Fruit fly (Drosophila melanogaster) whole organism, embryonic: ENCODE results near the gene CG12182.

ENCODE experiments used
- Adf1 ChIP-seq: fragments of 200-800 bp; sonication (Bioruptor generic); IDR thresholded peaks from 2 replicates; pipeline ENCODE4 v1.3.6; 2022; ENCODE audit warnings: missing biosample characterization, missing genetic modification characterization
- Antp ChIP-seq: fragments of 200-800 bp; sonication (Bioruptor generic); optimal IDR thresholded peaks from 3 replicates; lab custom pipeline; 2016; ENCODE audit warnings: missing biosample characterization, missing genetic modification characterization
- Atf3 ChIP-seq: fragments of 200-800 bp; sonication (Bioruptor generic); optimal IDR thresholded peaks from 3 replicates; lab custom pipeline; 2016; ENCODE audit warnings: missing biosample characterization, missing genetic modification characterization
- Atf6 ChIP-seq: fragments of 200-800 bp; sonication (Bioruptor generic); IDR thresholded peaks from 2 replicates; pipeline ENCODE4 v1.3.6; 2022; ENCODE audit warnings: missing biosample characterization, missing genetic modification characterization
- BtbVII ChIP-seq: fragments of 200-800 bp; sonication (Bioruptor generic); optimal IDR thresholded peaks from 3 replicates; lab custom pipeline; 2017; ENCODE audit warnings: missing biosample characterization, mild to moderate bottlenecking, missing genetic modification characterization
- CG10462 ChIP-seq: fragments of 200-800 bp; sonication (Bioruptor generic); optimal IDR thresholded peaks from 2 replicates; lab custom pipeline; 2016; ENCODE audit warnings: missing biosample characterization, missing genetic modification characterization
- CG12219 ChIP-seq: fragments of 200-800 bp; sonication (Bioruptor generic); optimal IDR thresholded peaks from 3 replicates; lab custom pipeline; 2018; ENCODE audit warnings: missing biosample characterization, mild to moderate bottlenecking, missing genetic modification characterization
- CG1602 ChIP-seq: fragments of 200-800 bp; sonication (Bioruptor generic); optimal IDR thresholded peaks from 3 replicates; lab custom pipeline; 2016; ENCODE audit warnings: missing biosample characterization, missing genetic modification characterization
- CG17186 ChIP-seq: fragments of 200-800 bp; sonication (Bioruptor generic); optimal IDR thresholded peaks from 3 replicates; lab custom pipeline; 2017; ENCODE audit warnings: missing biosample characterization, missing genetic modification reagents, missing genetic modification characterization
- CG17612 ChIP-seq: fragments of 200-800 bp; sonication (Bioruptor generic); IDR thresholded peaks from 2 replicates; pipeline ENCODE4 v1.3.6; 2022; ENCODE audit warnings: missing biosample characterization, missing genetic modification characterization
- CG2116 ChIP-seq: fragments of 200-800 bp; sonication (Bioruptor generic); optimal IDR thresholded peaks from 3 replicates; lab custom pipeline; 2018; ENCODE audit warnings: missing biosample characterization, mild to moderate bottlenecking, missing genetic modification characterization
- CG2202 ChIP-seq: fragments of 200-800 bp; sonication (Bioruptor generic); optimal IDR thresholded peaks from 2 replicates; lab custom pipeline; 2018; ENCODE audit warnings: missing biosample characterization, mild to moderate bottlenecking, missing genetic modification characterization
- CG2712 ChIP-seq: fragments of 200-800 bp; optimal IDR thresholded peaks from 3 replicates; lab custom pipeline; 2019; ENCODE audit warnings: missing biosample characterization, mild to moderate bottlenecking, missing genetic modification characterization, moderate library complexity
- CG31224 ChIP-seq: fragments of 200-800 bp; sonication (Bioruptor generic); IDR thresholded peaks from 2 replicates; pipeline ENCODE4 v1.3.6; 2022; ENCODE audit warnings: missing biosample characterization, missing genetic modification characterization
- CG31441 ChIP-seq: fragments of 200-800 bp; sonication (Bioruptor generic); IDR thresholded peaks from 2 replicates; pipeline ENCODE4 v1.3.6; 2022; ENCODE audit warnings: missing biosample characterization, missing genetic modification characterization
- CG32772 ChIP-seq: fragments of 200-800 bp; sonication (Bioruptor generic); IDR thresholded peaks from 2 replicates; pipeline ENCODE4 v1.3.6; 2022; ENCODE audit warnings: missing biosample characterization, missing genetic modification characterization
- CG3847 ChIP-seq: fragments of 200-800 bp; sonication (Bioruptor generic); IDR thresholded peaks from 2 replicates; pipeline ENCODE4 v1.3.6; 2022; ENCODE audit warnings: missing biosample characterization, missing genetic modification characterization
- CG4424 ChIP-seq: fragments of 200-800 bp; sonication (Bioruptor generic); optimal IDR thresholded peaks from 3 replicates; lab custom pipeline; 2016; ENCODE audit warnings: missing biosample characterization, missing genetic modification characterization
- CG4707 ChIP-seq: fragments of 200-800 bp; sonication (Bioruptor generic); optimal IDR thresholded peaks from 2 replicates; lab custom pipeline; 2018; ENCODE audit warnings: missing biosample characterization, mild to moderate bottlenecking, missing genetic modification characterization, moderate library complexity
- CG5180 ChIP-seq: fragments of 200-800 bp; sonication (Bioruptor generic); optimal IDR thresholded peaks from 3 replicates; lab custom pipeline; 2017; ENCODE audit warnings: missing biosample characterization, missing genetic modification characterization, mild to moderate bottlenecking, moderate library complexity, missing genetic modification reagents
- CG6765 ChIP-seq: fragments of 200-800 bp; sonication (Bioruptor generic); optimal IDR thresholded peaks from 3 replicates; lab custom pipeline; 2017; ENCODE audit warnings: missing biosample characterization, mild to moderate bottlenecking, missing genetic modification characterization
- CG7271 ChIP-seq: fragments of 200-800 bp; sonication (Bioruptor generic); optimal IDR thresholded peaks from 2 replicates; lab custom pipeline; 2018; ENCODE audit warnings: missing biosample characterization, mild to moderate bottlenecking, missing genetic modification characterization, moderate library complexity
- CG7839 ChIP-seq: fragments of 200-800 bp; sonication (Bioruptor generic); optimal IDR thresholded peaks from 3 replicates; lab custom pipeline; 2018; ENCODE audit warnings: missing biosample characterization, mild to moderate bottlenecking, missing genetic modification characterization, moderate library complexity
- D ChIP-seq, 2 experiments: fragments of 200-800 bp in 1 of 2; fragments of >200 bp in 1 of 2; sonication (Bioruptor generic) in 1 of 2; optimal IDR thresholded peaks; 2 replicates in 1 of 2; 3 replicates in 1 of 2; lab custom pipeline; 2017; ENCODE audit warnings: mild to moderate bottlenecking in 1 of 2, missing biosample characterization in 1 of 2, missing genetic modification characterization in 1 of 2, missing genetic modification reagents in 1 of 2
- Dad ChIP-seq: fragments of 200-800 bp; sonication (Bioruptor generic); optimal IDR thresholded peaks from 3 replicates; lab custom pipeline; 2016; ENCODE audit warnings: missing biosample characterization, missing genetic modification characterization
- Deaf1 ChIP-seq: fragments of 200-800 bp; optimal IDR thresholded peaks from 3 replicates; lab custom pipeline; 2019; ENCODE audit warnings: missing biosample characterization, mild to moderate bottlenecking, missing genetic modification characterization, moderate library complexity
- Ets65A ChIP-seq: fragments of 200-800 bp; sonication (Bioruptor generic); peaks from one replicate; lab custom pipeline; 2016; ENCODE audit warnings: missing biosample characterization, missing genetic modification characterization
- Ets97D ChIP-seq: fragments of 200-800 bp; sonication (Bioruptor generic); optimal IDR thresholded peaks from 3 replicates; lab custom pipeline; 2016; ENCODE audit warnings: missing biosample characterization, missing genetic modification characterization
- Gsc ChIP-seq: fragments of 200-800 bp; sonication (Bioruptor generic); IDR thresholded peaks from 2 replicates; pipeline ENCODE4 v1.3.6; 2022; ENCODE audit warnings: missing biosample characterization, missing genetic modification characterization
- Gug ChIP-seq: fragments of 200-800 bp; sonication (Bioruptor generic); IDR thresholded peaks from 4 replicates; pipeline ENCODE4 v1.3.6; 2022; ENCODE audit warnings: missing biosample characterization, missing genetic modification characterization
- HLH3B ChIP-seq: fragments of 200-800 bp; sonication (Bioruptor generic); IDR thresholded peaks from 2 replicates; pipeline ENCODE4 v1.3.6; 2022; ENCODE audit warnings: missing biosample characterization, missing genetic modification characterization
- Hmx ChIP-seq: fragments of 200-800 bp; sonication (Bioruptor generic); optimal IDR thresholded peaks from 2 replicates; lab custom pipeline; 2016; ENCODE audit warnings: missing biosample characterization, missing genetic modification characterization
- Hsf ChIP-seq: fragments of 200-800 bp; sonication (Bioruptor generic); optimal IDR thresholded peaks from 3 replicates; lab custom pipeline; 2016; ENCODE audit warnings: missing biosample characterization, missing genetic modification characterization
- Mad ChIP-seq: fragments of 200-800 bp; sonication (Bioruptor generic); optimal IDR thresholded peaks from 2 replicates; lab custom pipeline; 2016; ENCODE audit warnings: missing biosample characterization, missing genetic modification characterization
- PHDP ChIP-seq: fragments of 200-800 bp; sonication (Bioruptor generic); optimal IDR thresholded peaks from 3 replicates; lab custom pipeline; 2018; ENCODE audit warnings: missing biosample characterization, mild to moderate bottlenecking, missing genetic modification characterization, moderate library complexity
- Sry-β ChIP-seq: fragments of 200-800 bp; sonication (Bioruptor generic); optimal IDR thresholded peaks from 2 replicates; lab custom pipeline; 2018; ENCODE audit warnings: missing biosample characterization, mild to moderate bottlenecking, missing genetic modification characterization, moderate library complexity
- amos ChIP-seq: fragments of 200-800 bp; sonication (Bioruptor generic); IDR thresholded peaks from 2 replicates; pipeline ENCODE4 v1.3.6; 2022; ENCODE audit warnings: missing biosample characterization, missing genetic modification characterization; ENCODE audit not compliant: partially characterized antibody
- ara ChIP-seq: fragments of 200-800 bp; sonication (Bioruptor generic); IDR thresholded peaks from 2 replicates; pipeline ENCODE4 v1.3.6; 2022; ENCODE audit warnings: missing biosample characterization, missing genetic modification characterization
- cas ChIP-seq: fragments of 200-800 bp; sonication (Bioruptor generic); IDR thresholded peaks from 2 replicates; pipeline ENCODE4 v1.3.6; 2022; ENCODE audit warnings: missing biosample characterization, missing genetic modification characterization
- dati ChIP-seq: fragments of 200-800 bp; sonication (Bioruptor generic); IDR thresholded peaks from 2 replicates; pipeline ENCODE4 v1.3.6; 2022; ENCODE audit warnings: missing biosample characterization, missing genetic modification characterization
- exex ChIP-seq: fragments of 200-800 bp; sonication (Bioruptor generic); optimal IDR thresholded peaks from 4 replicates; lab custom pipeline; 2018; ENCODE audit warnings: missing biosample characterization, mild to moderate bottlenecking, missing genetic modification characterization, moderate library complexity
- fd3F ChIP-seq: fragments of 200-800 bp; sonication (Bioruptor generic); optimal IDR thresholded peaks from 2 replicates; lab custom pipeline; 2018; ENCODE audit warnings: missing biosample characterization, mild to moderate bottlenecking, missing genetic modification characterization, moderate library complexity
- gsb-n ChIP-seq: fragments of 200-800 bp; sonication (Bioruptor generic); optimal IDR thresholded peaks from 3 replicates; lab custom pipeline; 2018; ENCODE audit warnings: missing biosample characterization, mild to moderate bottlenecking, missing genetic modification characterization
- lbe ChIP-seq: fragments of 200-800 bp; sonication (Bioruptor generic); optimal IDR thresholded peaks from 2 replicates; lab custom pipeline; 2016; ENCODE audit warnings: missing biosample characterization, mild to moderate bottlenecking, missing genetic modification characterization
- sim ChIP-seq: fragments of 200-800 bp; sonication (Bioruptor generic); IDR thresholded peaks from 2 replicates; pipeline ENCODE4 v1.3.6; 2022; ENCODE audit warnings: missing biosample characterization, missing genetic modification characterization
- slbo ChIP-seq: fragments of 200-800 bp; sonication (Bioruptor generic); IDR thresholded peaks from 2 replicates; pipeline ENCODE4 v1.3.6; 2022; ENCODE audit warnings: missing biosample characterization, missing genetic modification characterization
- slp2 ChIP-seq: fragments of 200-800 bp; sonication (Bioruptor generic); optimal IDR thresholded peaks from 2 replicates; lab custom pipeline; 2016; ENCODE audit warnings: missing biosample characterization, missing genetic modification characterization
- tap ChIP-seq: fragments of 200-800 bp; optimal IDR thresholded peaks from 3 replicates; lab custom pipeline; 2019; ENCODE audit warnings: missing biosample characterization, mild to moderate bottlenecking, missing genetic modification characterization, moderate library complexity
- toy ChIP-seq: fragments of 200-800 bp; sonication (Bioruptor generic); IDR thresholded peaks from 2 replicates; pipeline ENCODE4 v1.3.6; 2022; ENCODE audit warnings: missing biosample characterization, missing genetic modification characterization

CG12182 gene

DNA sequence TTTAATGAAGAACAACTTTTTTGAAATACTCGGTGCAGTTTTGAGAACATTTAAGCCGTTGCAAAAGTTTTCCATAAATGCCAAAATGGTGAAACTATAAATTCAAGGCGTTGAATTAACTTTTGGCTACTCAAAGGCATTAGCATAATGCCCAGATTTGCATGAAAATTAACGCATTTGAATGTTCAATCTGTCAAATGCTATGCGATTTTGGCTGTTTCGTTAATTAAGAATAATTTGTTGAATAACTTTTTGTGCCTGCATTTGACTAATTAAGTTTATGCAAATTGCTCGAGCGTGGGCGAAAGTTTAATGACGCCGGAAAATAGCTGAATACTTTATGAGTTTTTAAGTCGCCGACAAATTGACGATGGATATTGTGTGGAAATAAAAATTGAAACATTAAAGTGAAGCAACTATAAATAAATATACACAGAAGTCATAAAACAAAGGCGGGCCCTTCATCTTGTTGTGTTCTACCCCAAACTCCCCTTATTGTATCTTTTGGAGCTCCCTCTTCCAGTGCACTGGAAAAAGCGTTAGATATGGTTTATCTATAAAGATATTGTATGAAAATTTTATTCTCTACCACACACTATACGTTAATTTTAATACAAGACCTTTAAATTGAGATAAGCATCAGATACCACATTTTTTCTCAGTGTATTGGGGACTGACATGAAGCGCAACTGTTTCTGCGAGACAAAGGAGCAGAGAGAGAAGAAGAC, 47.1 kb downstream of the CG12182 start (continued):
- TF ChIP-seq slbo (peak; percentile 55; the same call in 1 of the 2 replicates), Deaf1 (peak; percentile 30), CG10462 (peak; percentile 40), CG2202 (tag; lab: Kevin White, UChicago) (peak; percentile 69), fd3F (GFP tag; lab: Kevin White, UChicago) (no peak), Dad (GFP tag; lab: Kevin White, UChicago) (peak; percentile 54), Atf3 (GFP tag; lab: Kevin White, UChicago) (peak; percentile 32), dati (GFP tag; lab: Robert Waterston, UW) (peak; percentile 11; the same call in 1 of the 2 replicates), amos (no peak), CG17186 (GFP tag; lab: Kevin White, UChicago) (peak; percentile 20), BtbVII (GFP tag; lab: Kevin White, UChicago) (peak; percentile 67), Antp (GFP tag; lab: Kevin White, UChicago) (peak; percentile 17), Hsf (peak; percentile 64), HLH3B (GFP tag; lab: Robert Waterston, UW) (peak; percentile 71; the same call in 1 of the 2 replicates), CG7271 (tag; lab: Kevin White, UChicago) (no peak), CG31441 (peak; percentile 83; the same call in 1 of the 2 replicates), CG2116 (GFP tag; lab: Kevin White, UChicago) (peak; percentile 18), Hmx (GFP tag; lab: Kevin White, UChicago) (peak; percentile 9), CG12219 (peak; percentile 59), toy (no peak), CG2712 (peak; percentile 87), slp2 (GFP tag; lab: Kevin White, UChicago) (peak; percentile 54), CG31224 (GFP tag; lab: Robert Waterston, UW) (no peak), Atf6 (no peak), Gug (GFP tag; lab: Robert Waterston, UW) (no peak; the same call in 3 of the 4 replicates), Gsc (no peak), Mad (GFP tag; lab: Kevin White, UChicago) (no peak), cas (GFP tag; lab: Robert Waterston, UW) (no peak), D (optimal IDR thresholded peaks at IDR 0.05; lab: Kevin White, UChicago) (no peak), D (GFP tag; optimal IDR thresholded peaks at IDR 0.05; lab: Kevin White, UChicago) (peak; percentile 79), Adf1 (GFP tag; lab: Robert Waterston, UW) (no peak), CG1602 (GFP tag; lab: Kevin White, UChicago) (peak; percentile 48), PHDP (peak; percentile 76), CG6765 (GFP tag; lab: Kevin White, UChicago) (no peak), CG5180 (GFP tag; lab: Kevin White, UChicago) (peak; percentile 6), CG32772 (GFP tag; lab: Robert Waterston, UW) (peak; percentile 63), CG3847 (GFP tag; lab: Robert Waterston, UW) (no peak; the same call in 1 of the 2 replicates), Ets65A (GFP tag; lab: Kevin White, UChicago) (peak; percentile 96), sim (GFP tag; lab: Robert Waterston, UW) (no peak), lbe (peak; percentile 29), gsb-n (tag; lab: Kevin White, UChicago) (peak; percentile 74), tap (tag; lab: Kevin White, UChicago) (peak; percentile 69), Ets97D (GFP tag; lab: Kevin White, UChicago) (peak; percentile 45), CG7839 (peak; percentile 72), CG17612 (GFP tag; lab: Robert Waterston, UW) (0 out of 2 replicates have a peak, but pooled peaks have one; percentile 22), ara (GFP tag; lab: Robert Waterston, UW) (peak; percentile 70; the same call in 1 of the 2 replicates), CG4707 (GFP tag; lab: Kevin White, UChicago) (peak; percentile 69), Sry-β (GFP tag; lab: Kevin White, UChicago) (peak; percentile 38), CG4424 (GFP tag; lab: Kevin White, UChicago) (peak; percentile 81), exex (tag; lab: Kevin White, UChicago) (no peak)
